Worm (Caenorhabditis elegans): Measurements from ENCODE around the gene gsr-1.

DNA sequence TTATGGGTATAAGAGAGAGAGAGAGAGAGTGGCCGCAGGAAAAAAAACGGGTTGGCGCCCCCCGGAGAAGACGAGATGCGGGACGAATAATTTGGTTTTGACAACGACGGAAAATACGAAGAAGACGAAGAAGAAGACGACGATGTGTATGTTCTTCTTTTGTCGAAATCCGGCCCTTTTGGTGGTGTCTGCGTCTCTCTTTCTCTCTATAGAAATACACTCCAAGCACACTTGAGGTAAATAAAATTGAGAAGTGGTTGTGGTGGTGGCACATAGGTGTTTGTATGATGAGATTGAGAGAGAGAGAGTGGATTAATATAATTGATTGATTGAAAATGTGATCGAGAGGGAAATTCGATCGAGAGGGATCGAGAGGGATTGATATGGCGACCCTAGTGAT, 22.1 kb downstream of the gsr-1 start:
- TF ChIP-seq dve-1 (tag; optimal IDR thresholded peaks at IDR 0.05): no peak
- TF ChIP-seq K02D7.2 (tag; optimal IDR thresholded peaks at IDR 0.05): no peak
- TF ChIP-seq lin-11 (tag; optimal IDR thresholded peaks at IDR 0.05): no peak
- TF ChIP-seq ama-1 (optimal IDR thresholded peaks at IDR 0.05): no peak
- TF ChIP-seq F13H6.1 (tag; optimal IDR thresholded peaks at IDR 0.05): no peak
- no peak for TF ChIP-seq pha-2 (tag; optimal IDR thresholded peaks at IDR 0.05)
- TF ChIP-seq unc-86 (tag; optimal IDR thresholded peaks at IDR 0.05): no peak
- no peak for TF ChIP-seq unc-55 (GFP tag; optimal IDR thresholded peaks at IDR 0.05)
- no peak for TF ChIP-seq ceh-9 (tag; optimal IDR thresholded peaks at IDR 0.05)
